Worm (Caenorhabditis elegans) whole organism, L3 larva: Measurements from ENCODE around the gene C49C3.8.

Source experiments
- ama-1 ChIP-seq: fragments of 150-350 bp; optimal IDR thresholded peaks from 2 replicates; lab custom pipeline; 2018
- egl-5 ChIP-seq: fragments of 150-350 bp; optimal IDR thresholded peaks from 2 replicates; lab custom pipeline; 2017; ENCODE audit warnings: missing biosample characterization, missing genetic modification reagents, missing genetic modification characterization, inconsistent platforms
- elt-2 ChIP-seq: sonication (generic microtip); optimal IDR thresholded peaks from 2 replicates; lab custom pipeline; 2016; ENCODE audit warnings: missing genetic modification reagents, mild to moderate bottlenecking, missing genetic modification characterization, missing compliant biosample characterization
- jun-1 ChIP-seq: fragments of 150-350 bp; optimal IDR thresholded peaks from 2 replicates; lab custom pipeline; 2014; ENCODE audit warnings: missing biosample characterization, missing genetic modification reagents, missing genetic modification characterization
- nhr-11 ChIP-seq: fragments of 150-350 bp; optimal IDR thresholded peaks from 2 replicates; lab custom pipeline; 2014; ENCODE audit warnings: missing biosample characterization, missing genetic modification characterization
- nhr-23 ChIP-seq: fragments of 150-350 bp; optimal IDR thresholded peaks from 2 replicates; lab custom pipeline; 2014; ENCODE audit warnings: missing biosample characterization, missing genetic modification reagents, missing genetic modification characterization
- nhr-237 ChIP-seq: fragments of 150-350 bp; optimal IDR thresholded peaks from 2 replicates; lab custom pipeline; 2014; ENCODE audit warnings: missing biosample characterization, missing genetic modification characterization
- pha-4 ChIP-seq: fragments of 150-350 bp; optimal IDR thresholded peaks from 2 replicates; lab custom pipeline; 2014; ENCODE audit warnings: missing biosample characterization, missing genetic modification reagents, missing genetic modification characterization
- skn-1 ChIP-seq: fragments of 150-350 bp; optimal IDR thresholded peaks from 2 replicates; lab custom pipeline; 2014; ENCODE audit warnings: missing biosample characterization, missing genetic modification characterization
- snpc-4 ChIP-seq: fragments of 150-350 bp; optimal IDR thresholded peaks from 2 replicates; lab custom pipeline; 2014; ENCODE audit warnings: missing biosample characterization, missing genetic modification characterization
- unc-39 ChIP-seq: sonication (generic microtip); optimal IDR thresholded peaks from 4 replicates; lab custom pipeline; 2017; ENCODE audit warnings: missing biosample characterization, missing genetic modification characterization
- zag-1 ChIP-seq: fragments of 150-350 bp; optimal IDR thresholded peaks from 2 replicates; lab custom pipeline; 2014; ENCODE audit warnings: missing biosample characterization, missing genetic modification characterization

- no peak for TF ChIP-seq unc-39 (tag; lab: Kevin White, UChicago)
- no peak for TF ChIP-seq nhr-237 (tag; lab: Kevin White, UChicago)
- no peak for TF ChIP-seq egl-5 (tag; lab: Kevin White, UChicago)
- TF ChIP-seq jun-1 = no peak
- TF ChIP-seq zag-1 = no peak
- no peak for TF ChIP-seq nhr-23
- TF ChIP-seq nhr-11 (tag; lab: Kevin White, UChicago) = no peak
- no peak for TF ChIP-seq snpc-4
- TF ChIP-seq ama-1 (lab: Kevin White, UChicago) = no peak
- no peak for TF ChIP-seq skn-1 (tag; lab: Kevin White, UChicago)
- no peak for TF ChIP-seq elt-2 (tag; lab: Kevin White, UChicago)
- no peak for TF ChIP-seq pha-4 (tag; lab: Kevin White, UChicago)
Observed at ce11 chrIV:17294489-17294888, 40.5 kb upstream of the C49C3.8 start, which contains the start of gene T28F3.5.
